Worm (Caenorhabditis elegans): ENCODE data around the gene ncx-8.

ncx-8 gene

DNA sequence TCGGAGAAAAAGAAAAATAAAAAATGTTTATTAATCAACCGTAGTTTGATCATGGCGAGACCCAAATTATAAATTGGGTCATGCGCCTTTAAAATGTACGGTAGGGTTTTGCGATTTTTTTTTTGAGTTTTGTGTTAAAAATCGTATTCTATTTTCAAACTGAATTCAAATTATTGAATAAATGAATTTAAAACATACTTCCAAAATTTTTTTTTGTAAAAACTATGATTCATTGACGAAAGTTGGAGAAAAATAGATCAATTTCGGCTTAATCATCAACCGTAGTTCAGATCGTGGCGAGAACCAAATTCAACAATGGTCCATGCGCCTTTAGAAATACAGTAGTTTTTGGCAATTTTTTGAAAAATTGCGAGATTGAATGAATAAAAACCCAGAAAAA lies 23.4 kb downstream of the ncx-8 start:
- no peak for TF ChIP-seq ces-1 (GFP tag; optimal IDR thresholded peaks at IDR 0.05)
- no peak for TF ChIP-seq ceh-39 (tag; optimal IDR thresholded peaks at IDR 0.05)
- TF ChIP-seq elt-3 (tag; optimal IDR thresholded peaks at IDR 0.05): no peak
- no peak for TF ChIP-seq flh-1 (GFP tag; optimal IDR thresholded peaks at IDR 0.05)
- no peak for TF ChIP-seq nhr-76 (tag; optimal IDR thresholded peaks at IDR 0.05)
- no peak for TF ChIP-seq bed-3 (GFP tag; optimal IDR thresholded peaks at IDR 0.05)
- TF ChIP-seq sem-2 (GFP tag; optimal IDR thresholded peaks at IDR 0.05): no peak
- TF ChIP-seq nhr-12 (tag; optimal IDR thresholded peaks at IDR 0.05): no peak
- TF ChIP-seq lsy-2 (tag; optimal IDR thresholded peaks at IDR 0.05): no peak
- TF ChIP-seq unc-120 (tag; optimal IDR thresholded peaks at IDR 0.05; ENCODE audit: poor library complexity, severe bottlenecking): no peak

DNA sequence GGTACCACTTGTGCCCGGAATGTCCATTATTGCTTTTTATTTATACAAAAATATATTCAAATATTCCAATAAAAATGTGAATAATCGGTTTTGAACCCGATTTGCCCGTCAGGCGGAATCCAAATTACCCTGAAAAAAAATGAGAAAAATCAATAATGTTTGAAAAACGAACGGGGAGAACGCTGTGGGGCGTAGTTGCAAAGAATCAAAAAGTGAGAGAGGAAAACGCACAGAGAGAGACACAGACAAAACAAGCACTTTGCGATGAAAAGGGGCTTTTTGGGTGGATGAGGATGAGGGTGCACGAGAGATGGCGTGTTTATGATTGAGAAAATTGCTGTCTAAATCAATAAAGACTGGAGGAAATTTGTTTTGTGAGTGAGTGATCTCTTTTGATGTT lies 24.0 kb downstream of the ncx-8 start, which contains the start of gene tam-1:
Gene tam-1, minus strand, starts transcription at position 135 of the 400 bp plus-strand sequence.
- TF ChIP-seq ceh-83 (GFP tag; optimal IDR thresholded peaks at IDR 0.05): peak; percentile 59
- no peak for TF ChIP-seq nhr-12 (tag; optimal IDR thresholded peaks at IDR 0.05)
- no peak for TF ChIP-seq hlh-1 (tag; optimal IDR thresholded peaks at IDR 0.05)
- TF ChIP-seq zip-8 (tag; optimal IDR thresholded peaks at IDR 0.05): no peak
- no peak for TF ChIP-seq sem-2 (GFP tag; optimal IDR thresholded peaks at IDR 0.05)
- TF ChIP-seq tbx-8 (GFP tag; optimal IDR thresholded peaks at IDR 0.05): no peak
- TF ChIP-seq unc-62 (GFP tag; optimal IDR thresholded peaks at IDR 0.05): no peak
- no peak for TF ChIP-seq cnd-1 (tag; optimal IDR thresholded peaks at IDR 0.05)
- TF ChIP-seq ham-2 (GFP tag; optimal IDR thresholded peaks at IDR 0.05): peak; percentile 54
- TF ChIP-seq flh-1 (GFP tag; optimal IDR thresholded peaks at IDR 0.05): no peak
- no peak for TF ChIP-seq ceh-39 (tag; optimal IDR thresholded peaks at IDR 0.05)
- TF ChIP-seq ces-1 (GFP tag; optimal IDR thresholded peaks at IDR 0.05): peak; percentile 40
- no peak for TF ChIP-seq M03D4.4 (tag; optimal IDR thresholded peaks at IDR 0.05)
- TF ChIP-seq mls-2 (tag; optimal IDR thresholded peaks at IDR 0.05): no peak

DNA sequence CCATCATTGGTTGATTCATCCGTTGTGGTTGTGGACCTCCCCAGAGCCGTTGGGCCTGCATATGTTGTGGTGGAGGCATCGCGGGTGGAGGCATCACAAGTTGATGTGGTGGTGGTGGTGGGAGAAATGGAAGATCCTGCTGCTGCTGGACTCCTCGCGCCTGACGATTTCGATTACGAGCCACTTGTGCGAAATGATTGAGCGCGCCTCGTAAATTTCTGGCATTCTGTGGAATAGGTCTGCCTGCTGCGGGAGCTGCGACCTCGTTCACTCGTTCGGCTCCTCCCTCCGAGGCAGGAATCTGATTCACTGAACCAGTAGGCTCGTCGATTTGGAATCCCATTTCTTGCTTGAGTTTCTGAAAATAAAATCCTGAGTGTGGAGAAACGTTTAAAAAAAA lies 26.3 kb downstream of the ncx-8 start:
- TF ChIP-seq elt-1 (tag; optimal IDR thresholded peaks at IDR 0.05; ENCODE audit: borderline replicate concordance, insufficient read depth) (no peak), zip-8 (tag; optimal IDR thresholded peaks at IDR 0.05) (no peak), snpc-4 (tag; optimal IDR thresholded peaks at IDR 0.05) (no peak), elt-3 (tag; optimal IDR thresholded peaks at IDR 0.05) (no peak), ztf-11 (tag; optimal IDR thresholded peaks at IDR 0.05) (no peak), unc-62 (GFP tag; optimal IDR thresholded peaks at IDR 0.05) (no peak), ceh-83 (GFP tag; optimal IDR thresholded peaks at IDR 0.05) (no peak), flh-1 (GFP tag; optimal IDR thresholded peaks at IDR 0.05) (no peak), drap-1 (GFP tag; optimal IDR thresholded peaks at IDR 0.05) (no peak), nhr-76 (tag; optimal IDR thresholded peaks at IDR 0.05) (no peak), unc-39 (tag; optimal IDR thresholded peaks at IDR 0.05) (no peak), cnd-1 (tag; optimal IDR thresholded peaks at IDR 0.05) (no peak), hlh-1 (tag; optimal IDR thresholded peaks at IDR 0.05) (no peak), ham-2 (GFP tag; optimal IDR thresholded peaks at IDR 0.05) (no peak)

DNA sequence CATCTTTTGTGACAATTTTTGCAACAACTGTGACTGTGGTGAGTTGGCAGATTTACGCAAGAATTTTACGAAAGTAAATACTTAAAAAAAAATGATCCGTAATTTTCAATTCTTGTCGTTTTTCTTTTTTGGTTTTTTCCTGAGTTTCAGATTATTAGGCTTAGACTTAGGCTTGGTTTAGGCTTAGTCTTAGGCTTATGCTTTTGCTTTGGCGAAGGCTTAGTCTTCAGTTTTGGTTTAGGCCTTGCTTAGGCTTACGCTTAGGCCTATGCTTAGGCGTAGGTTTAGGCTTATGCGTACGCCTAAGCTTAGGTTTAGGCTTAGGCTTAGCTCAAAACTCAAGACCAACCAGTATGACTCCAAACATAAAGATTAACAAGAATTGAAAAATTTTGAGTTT lies 29.4 kb downstream of the ncx-8 start:
- no peak for TF ChIP-seq mls-2 (tag; optimal IDR thresholded peaks at IDR 0.05)
- TF ChIP-seq elt-1 (tag; optimal IDR thresholded peaks at IDR 0.05; ENCODE audit: borderline replicate concordance, insufficient read depth): no peak
- no peak for TF ChIP-seq elt-3 (tag; optimal IDR thresholded peaks at IDR 0.05)
- TF ChIP-seq flh-1 (GFP tag; optimal IDR thresholded peaks at IDR 0.05): no peak
- no peak for TF ChIP-seq blmp-1 (tag; optimal IDR thresholded peaks at IDR 0.05)
- no peak for TF ChIP-seq tbx-8 (GFP tag; optimal IDR thresholded peaks at IDR 0.05)
- TF ChIP-seq zip-8 (tag; optimal IDR thresholded peaks at IDR 0.05): no peak
- TF ChIP-seq ztf-11 (tag; optimal IDR thresholded peaks at IDR 0.05): no peak
- TF ChIP-seq nhr-237 (tag; optimal IDR thresholded peaks at IDR 0.05): no peak
- TF ChIP-seq hlh-1 (tag; optimal IDR thresholded peaks at IDR 0.05): no peak
- no peak for TF ChIP-seq ham-2 (GFP tag; optimal IDR thresholded peaks at IDR 0.05)
- TF ChIP-seq sptf-1 (tag; optimal IDR thresholded peaks at IDR 0.05): no peak
- TF ChIP-seq lin-13 (tag; optimal IDR thresholded peaks at IDR 0.05): no peak
- no peak for TF ChIP-seq unc-39 (tag; optimal IDR thresholded peaks at IDR 0.05)

DNA sequence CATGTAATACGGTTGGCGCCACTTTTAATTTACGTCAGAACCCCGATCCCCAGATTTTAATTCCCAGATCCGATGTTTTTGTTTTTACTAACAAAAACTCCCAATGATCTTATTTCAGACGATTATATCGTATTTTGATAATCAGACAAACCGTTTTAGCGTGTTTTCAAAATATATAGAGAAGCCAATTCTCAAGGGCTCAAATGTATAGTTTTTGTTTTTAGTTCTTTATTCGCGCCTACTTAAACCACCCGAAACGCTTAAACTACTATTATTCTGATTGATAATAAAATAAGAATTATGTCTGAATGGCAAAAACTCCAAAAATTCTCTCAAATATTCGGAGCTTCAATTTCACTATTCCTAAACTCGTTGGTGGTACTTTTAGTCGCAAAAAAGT lies 30.5 kb downstream of the ncx-8 start, which contains the start of gene str-208:
Gene str-208, plus strand, starts transcription at position 301 of the 400 bp plus-strand sequence.
- no peak for TF ChIP-seq drap-1 (GFP tag; optimal IDR thresholded peaks at IDR 0.05)
- TF ChIP-seq M03D4.4 (tag; optimal IDR thresholded peaks at IDR 0.05): no peak

DNA sequence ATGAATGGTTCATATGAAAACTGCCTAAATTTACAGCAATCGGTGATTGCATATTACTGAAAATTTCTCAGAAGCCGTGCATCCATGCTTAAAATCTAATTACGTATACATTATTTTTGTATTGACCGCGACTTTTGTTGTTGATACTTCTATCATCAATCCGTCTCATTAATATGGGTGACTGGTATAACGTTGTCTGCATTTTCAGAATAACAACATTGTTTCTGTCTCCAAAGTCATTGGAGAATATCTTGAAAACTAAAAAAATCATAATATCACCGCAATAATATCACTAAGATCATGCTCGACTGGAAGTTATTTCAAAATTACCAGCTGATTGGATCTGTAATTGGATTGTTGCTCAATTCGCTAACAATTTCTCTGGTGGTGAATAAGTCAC lies 35.6 kb downstream of the ncx-8 start, which contains the start of gene str-207:
Gene str-207, plus strand, starts transcription at position 301 of the 400 bp plus-strand sequence.
- TF ChIP-seq M03D4.4 (tag; optimal IDR thresholded peaks at IDR 0.05): no peak
- no peak for TF ChIP-seq unc-62 (GFP tag; optimal IDR thresholded peaks at IDR 0.05)
- no peak for TF ChIP-seq blmp-1 (tag; optimal IDR thresholded peaks at IDR 0.05)
- TF ChIP-seq nhr-76 (tag; optimal IDR thresholded peaks at IDR 0.05): no peak
- no peak for TF ChIP-seq mab-5 (tag; optimal IDR thresholded peaks at IDR 0.05)
- TF ChIP-seq cnd-1 (tag; optimal IDR thresholded peaks at IDR 0.05): no peak
- no peak for TF ChIP-seq sem-2 (GFP tag; optimal IDR thresholded peaks at IDR 0.05)
- TF ChIP-seq nhr-12 (tag; optimal IDR thresholded peaks at IDR 0.05): no peak
- TF ChIP-seq lin-32 (GFP tag; optimal IDR thresholded peaks at IDR 0.05): no peak
- TF ChIP-seq lsy-2 (tag; optimal IDR thresholded peaks at IDR 0.05): no peak
- TF ChIP-seq snpc-4 (tag; optimal IDR thresholded peaks at IDR 0.05): no peak
- TF ChIP-seq unc-39 (tag; optimal IDR thresholded peaks at IDR 0.05): no peak
- no peak for TF ChIP-seq ceh-43 (GFP tag; optimal IDR thresholded peaks at IDR 0.05)
- no peak for TF ChIP-seq tbx-8 (GFP tag; optimal IDR thresholded peaks at IDR 0.05)
- TF ChIP-seq bed-3 (GFP tag; optimal IDR thresholded peaks at IDR 0.05): no peak
- no peak for TF ChIP-seq elt-1 (tag; optimal IDR thresholded peaks at IDR 0.05; ENCODE audit: borderline replicate concordance, insufficient read depth)
- TF ChIP-seq ceh-39 (tag; optimal IDR thresholded peaks at IDR 0.05): no peak
- TF ChIP-seq unc-120 (tag; optimal IDR thresholded peaks at IDR 0.05; ENCODE audit: poor library complexity, severe bottlenecking): no peak
- no peak for TF ChIP-seq pha-4 (tag; optimal IDR thresholded peaks at IDR 0.05)
- no peak for TF ChIP-seq hlh-1 (tag; optimal IDR thresholded peaks at IDR 0.05)

Data from whole organism, mixed stage, embryonic.